Fruit fly (Drosophila melanogaster): ENCODE data around the gene sba.

sba gene

DNA sequence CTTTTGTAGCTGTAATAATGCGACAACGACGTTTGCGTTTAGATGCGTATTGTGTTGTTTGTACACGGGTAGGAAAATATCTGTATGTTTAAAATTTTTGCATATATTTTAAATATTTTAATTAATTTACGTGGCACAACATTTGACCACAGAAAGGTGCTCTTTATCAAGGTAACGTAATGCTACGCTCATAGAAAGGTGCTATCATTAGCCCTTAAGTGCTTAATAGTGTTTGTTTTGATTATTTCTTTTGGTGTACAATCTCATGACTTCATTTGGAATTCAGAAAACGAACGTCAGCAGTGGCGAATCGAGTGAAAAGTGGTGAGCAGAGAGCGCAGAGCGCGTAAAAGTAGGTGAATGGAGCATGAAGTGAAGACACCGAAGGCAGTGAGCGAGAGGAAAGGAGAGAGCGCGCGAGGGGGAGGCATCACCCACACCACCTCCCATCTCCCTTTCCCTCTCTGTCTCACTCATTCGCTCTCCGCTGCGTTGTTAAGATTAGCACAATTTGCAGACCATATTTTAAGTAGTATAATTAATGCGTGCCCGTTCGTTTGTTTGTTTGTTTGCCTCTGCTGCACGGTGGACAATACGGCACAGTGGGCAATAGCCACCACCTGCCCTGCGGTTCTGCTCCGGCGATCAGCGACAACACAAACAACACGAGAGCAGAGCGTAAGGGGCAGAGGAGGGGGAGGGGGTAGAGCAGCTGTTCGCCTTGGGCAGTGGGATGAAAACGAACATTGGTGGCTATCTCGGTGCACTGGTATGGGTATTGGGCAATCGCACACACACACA, 872 bp downstream of the sba start (continued):
- TF ChIP-seq D (optimal IDR thresholded peaks at IDR 0.05), result no peak
- TF ChIP-seq D (GFP tag; optimal IDR thresholded peaks at IDR 0.05), result peak; percentile 20
- TF ChIP-seq CG34376 (GFP tag; optimal IDR thresholded peaks at IDR 0.05), result peak; percentile 32
- TF ChIP-seq MBD-R2 (GFP tag; IDR thresholded peaks at IDR 0.05), result peak; percentile 13; the same call in 1 of the 2 replicates
- TF ChIP-seq crp (GFP tag; optimal IDR thresholded peaks at IDR 0.05), result peak in 1 of 2 experiments; percentile 79
- TF ChIP-seq CG2875 (GFP tag; optimal IDR thresholded peaks at IDR 0.05), result no peak
- no peak for TF ChIP-seq hb (GFP tag; IDR thresholded peaks at IDR 0.05; ENCODE audit: partially characterized antibody)
- peak; percentile 26 for TF ChIP-seq org-1 (GFP tag; optimal IDR thresholded peaks at IDR 0.05)
- peak; percentile 12 for TF ChIP-seq CG8281 (tag; optimal IDR thresholded peaks at IDR 0.05)
- TF ChIP-seq D19A (tag; optimal IDR thresholded peaks at IDR 0.05), result peak; percentile 49
- peak; percentile 66 for TF ChIP-seq Sox102F (GFP tag; optimal IDR thresholded peaks at IDR 0.05)
- TF ChIP-seq onecut (GFP tag; IDR thresholded peaks at IDR 0.05), result peak; percentile 12; the same call in 1 of the 2 replicates
- no peak for TF ChIP-seq CG7963 (GFP tag; IDR thresholded peaks at IDR 0.05; ENCODE audit: partially characterized antibody)
- peak; percentile 75 for TF ChIP-seq gem (tag; optimal IDR thresholded peaks at IDR 0.05)
- peak; percentile 38 for TF ChIP-seq Blimp-1 (GFP tag; optimal IDR thresholded peaks at IDR 0.05)
- no peak for TF ChIP-seq ERR (GFP tag; optimal IDR thresholded peaks at IDR 0.05)
- no peak for TF ChIP-seq jumu (GFP tag; optimal IDR thresholded peaks at IDR 0.05)
- TF ChIP-seq CG15269 (tag; optimal IDR thresholded peaks at IDR 0.05), result peak; percentile 59
- no peak for TF ChIP-seq CG15011 (GFP tag; optimal IDR thresholded peaks at IDR 0.05)
- peak; percentile 55 for TF ChIP-seq Oli (tag; optimal IDR thresholded peaks at IDR 0.05)
- no peak; the same call in 1 of the 2 replicates for TF ChIP-seq NFAT (GFP tag; IDR thresholded peaks at IDR 0.05)
- no peak for TF ChIP-seq pho (GFP tag; optimal IDR thresholded peaks at IDR 0.05)
- no peak for TF ChIP-seq CG15479 (GFP tag; optimal IDR thresholded peaks at IDR 0.05)
- peak; percentile 74 for TF ChIP-seq stc (GFP tag; IDR thresholded peaks at IDR 0.05)
- no peak for TF ChIP-seq NC2β (GFP tag; optimal IDR thresholded peaks at IDR 0.05)
- no peak for TF ChIP-seq CG14860 (GFP tag; IDR thresholded peaks at IDR 0.05; ENCODE audit: partially characterized antibody)
- no peak for TF ChIP-seq CG33557 (GFP tag; optimal IDR thresholded peaks at IDR 0.05)
- TF ChIP-seq CG1603 (tag; optimal IDR thresholded peaks at IDR 0.05), result peak; percentile 29
- no peak for TF ChIP-seq CG13624 (GFP tag; optimal IDR thresholded peaks at IDR 0.05)
- TF ChIP-seq CG10654 (GFP tag; optimal IDR thresholded peaks at IDR 0.05), result no peak
- TF ChIP-seq CG30431 (GFP tag; optimal IDR thresholded peaks at IDR 0.05), result no peak
- TF ChIP-seq CG2120 (GFP tag; optimal IDR thresholded peaks at IDR 0.05), result peak; percentile 5
- TF ChIP-seq Dad (GFP tag; optimal IDR thresholded peaks at IDR 0.05), result peak; percentile 30
- TF ChIP-seq CG17359 (tag; optimal IDR thresholded peaks at IDR 0.05), result peak; percentile 57
- peak; percentile 53 for TF ChIP-seq HLHmδ (GFP tag; optimal IDR thresholded peaks at IDR 0.05)
- TF ChIP-seq slp2 (GFP tag; optimal IDR thresholded peaks at IDR 0.05), result peak; percentile 11
- peak; percentile 80 for TF ChIP-seq sens (GFP tag)
- TF ChIP-seq CG14050 (GFP tag; IDR thresholded peaks at IDR 0.05), result peak; percentile 13; the same call in 1 of the 3 replicates
- peak; percentile 91 for TF ChIP-seq da (GFP tag; optimal IDR thresholded peaks at IDR 0.05)
- peak; percentile 40 for TF ChIP-seq dysf (GFP tag; IDR thresholded peaks at IDR 0.05)
- no peak for TF ChIP-seq gsb-n (tag; optimal IDR thresholded peaks at IDR 0.05)
- peak; percentile 70 for TF ChIP-seq Aef1 (GFP tag; IDR thresholded peaks at IDR 0.05)
- peak; percentile 70 for TF ChIP-seq yki (optimal IDR thresholded peaks at IDR 0.05)
- peak; percentile 15 for TF ChIP-seq CG18476 (GFP tag; optimal IDR thresholded peaks at IDR 0.05)
- peak; percentile 62 for TF ChIP-seq CG17328 (GFP tag; IDR thresholded peaks at IDR 0.05)
- TF ChIP-seq Med (GFP tag), result peak; percentile 80
- TF ChIP-seq Dp (GFP tag; optimal IDR thresholded peaks at IDR 0.05), result no peak
- peak in 1 of 2 experiments; percentile 59 for TF ChIP-seq Hr51 (GFP tag; optimal IDR thresholded peaks at IDR 0.05)
- TF ChIP-seq HLH54F (GFP tag; optimal IDR thresholded peaks at IDR 0.05), result peak; percentile 4

Measured in whole organism, embryonic.